Worm (Caenorhabditis elegans) whole organism, L4/young adult: ENCODE measurements around the gene F54B8.4.
"Not testable (repeated sequence)": the region's sequence is repeated elsewhere in the genome, so short reads cannot be mapped to it uniquely, and the experiment has no call there.

Source experiments
- dao-5 ChIP-seq: sonication (generic microtip); optimal IDR thresholded peaks from 2 replicates; lab custom pipeline; 2016; ENCODE audit warnings: missing genotype, missing genetic modification characterization, moderate library complexity, missing compliant biosample characterization
- him-1 ChIP-seq: sonication (generic microtip); optimal IDR thresholded peaks from 2 replicates; lab custom pipeline; 2016; ENCODE audit warnings: missing genotype, missing genetic modification reagents, missing genetic modification characterization, missing compliant biosample characterization

ce11 chrV:15807420-15807819 is 8.8 kb upstream of the F54B8.4 start, which contains the start of gene srsx-38:
- not testable (repeated sequence) for TF ChIP-seq dao-5, him-1 (tag; lab: Kevin White, UChicago)
